Fruit fly (Drosophila melanogaster) whole organism, adult: ENCODE measurements around the gene CG12279.

Experiments used
- CG1620 ChIP-seq: fragments of 200-800 bp; sonication (Bioruptor generic); optimal IDR thresholded peaks from 2 replicates; lab custom pipeline; 2016; ENCODE audit warnings: missing biosample characterization, missing genetic modification characterization
- CG7045 ChIP-seq: fragments of 200-800 bp; sonication (Bioruptor generic); optimal IDR thresholded peaks from 2 replicates; lab custom pipeline; 2017; ENCODE audit warnings: missing biosample characterization, mild to moderate bottlenecking, missing genetic modification characterization
- cnc ChIP-seq, 2 experiments: fragments of >200 bp; optimal IDR thresholded peaks; 2 replicates each; lab custom pipeline; 2017

- TF ChIP-seq cnc (optimal IDR thresholded peaks at IDR 0.05; lab: Kevin White, UChicago) (no peak), CG1620 (no peak), CG7045 (GFP tag; lab: Kevin White, UChicago) (no peak)
These were observed 23.6 kb upstream of the CG12279 start, which contains the start of gene Cyp313a4 for dm6 chr3R:12681275-12681674.
